Fruit fly (Drosophila melanogaster): ENCODE results near the gene CG17328.
A peak's percentile ranks its signal among the peaks of the same experiment; 100 is the strongest.

CG17328 gene

DNA sequence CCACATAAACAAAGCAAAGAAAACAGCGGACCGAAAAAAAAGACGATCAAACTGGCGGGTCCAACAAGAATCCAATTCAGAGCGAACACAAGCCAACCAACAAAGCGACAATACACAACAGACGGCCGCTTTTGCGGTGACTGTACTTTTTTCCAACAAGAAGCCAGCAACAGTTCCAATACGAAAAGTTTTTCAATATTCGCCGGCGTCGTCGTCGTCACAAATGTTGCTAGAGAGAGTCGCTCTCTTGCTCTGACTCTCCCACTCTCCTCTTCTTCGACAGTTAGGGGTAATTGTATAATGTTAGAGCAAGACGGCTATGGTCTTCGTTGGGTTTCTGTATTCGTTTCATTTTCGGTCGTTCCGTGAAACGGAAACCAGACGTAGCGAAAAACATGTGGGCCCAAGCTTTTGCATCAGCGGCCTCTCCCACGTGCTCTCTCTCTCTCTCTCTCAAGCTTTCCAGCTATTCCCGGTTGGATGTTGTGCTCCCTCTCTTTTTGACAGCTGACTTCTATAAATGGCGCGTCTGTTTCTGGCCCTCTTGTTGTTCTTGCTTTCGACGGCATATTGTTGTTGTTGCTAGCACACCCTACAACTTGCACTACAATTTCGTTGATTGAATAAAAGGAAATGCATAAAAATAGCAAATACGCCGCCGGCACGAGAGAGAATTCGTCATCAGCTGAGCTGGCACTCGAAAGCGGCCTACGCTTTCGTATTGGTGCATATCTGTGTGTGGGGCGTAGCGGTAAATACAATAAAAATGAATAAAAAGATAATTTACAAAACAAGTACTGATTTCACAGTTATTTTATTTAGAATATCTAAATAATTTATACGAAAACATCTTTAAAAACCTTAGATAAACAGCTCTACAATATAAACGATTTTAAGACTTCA lies 30.3 kb upstream of the CG17328 start (continued):
- TF ChIP-seq CG10366 (GFP tag; IDR thresholded peaks at IDR 0.05) (no peak), chm (GFP tag; IDR thresholded peaks at IDR 0.05) (no peak), Nf-YA (GFP tag; IDR thresholded peaks at IDR 0.05) (no peak), Aef1 (GFP tag; IDR thresholded peaks at IDR 0.05) (no peak), tap (tag; optimal IDR thresholded peaks at IDR 0.05) (peak; percentile 82), CG4328 (GFP tag; optimal IDR thresholded peaks at IDR 0.05) (peak; percentile 93), Meics (GFP tag; optimal IDR thresholded peaks at IDR 0.05) (peak; percentile 91), ci (GFP tag; IDR thresholded peaks at IDR 0.05) (no peak), Tbp (GFP tag; optimal IDR thresholded peaks at IDR 0.05) (no peak), ATbp (GFP tag; optimal IDR thresholded peaks at IDR 0.05) (peak; percentile 90), CG1792 (GFP tag; optimal IDR thresholded peaks at IDR 0.05) (no peak), gsb-n (tag; optimal IDR thresholded peaks at IDR 0.05) (peak; percentile 27), CG3163 (GFP tag; optimal IDR thresholded peaks at IDR 0.05) (peak; percentile 35), CG7987 (GFP tag; optimal IDR thresholded peaks at IDR 0.05) (peak; percentile 95), bbx (GFP tag; IDR thresholded peaks at IDR 0.05; ENCODE audit: partially characterized antibody) (no peak), Rx (GFP tag; IDR thresholded peaks at IDR 0.05) (no peak), CG3065 (GFP tag; optimal IDR thresholded peaks at IDR 0.05) (no peak), Atf6 (GFP tag; IDR thresholded peaks at IDR 0.05) (no peak), dan (GFP tag; IDR thresholded peaks at IDR 0.05) (no peak), CHES-1-like (GFP tag; optimal IDR thresholded peaks at IDR 0.05) (peak; percentile 21), CG6854 (GFP tag; optimal IDR thresholded peaks at IDR 0.05) (peak; percentile 96), Rfx (GFP tag; IDR thresholded peaks at IDR 0.05) (no peak), crc (GFP tag; optimal IDR thresholded peaks at IDR 0.05) (no peak), CG31365 (tag; optimal IDR thresholded peaks at IDR 0.05) (peak; percentile 88), tx (GFP tag; optimal IDR thresholded peaks at IDR 0.05) (no peak), da (GFP tag; optimal IDR thresholded peaks at IDR 0.05) (no peak), slp2 (GFP tag; optimal IDR thresholded peaks at IDR 0.05) (no peak), tin (GFP tag; optimal IDR thresholded peaks at IDR 0.05) (no peak), Doc3 (GFP tag; IDR thresholded peaks at IDR 0.05; ENCODE audit: partially characterized antibody) (no peak), sim (GFP tag; IDR thresholded peaks at IDR 0.05) (no peak), CG2889 (GFP tag; IDR thresholded peaks at IDR 0.05) (no peak), unc-4 (GFP tag; IDR thresholded peaks at IDR 0.05; ENCODE audit: partially characterized antibody) (no peak), CG31224 (GFP tag; IDR thresholded peaks at IDR 0.05) (no peak), CG15696 (tag; optimal IDR thresholded peaks at IDR 0.05) (no peak), dmrt11E (tag; optimal IDR thresholded peaks at IDR 0.05) (no peak), run (tag; optimal IDR thresholded peaks at IDR 0.05) (peak; percentile 59), CG18619 (GFP tag; optimal IDR thresholded peaks at IDR 0.05) (peak; percentile 39), kni (GFP tag; optimal IDR thresholded peaks at IDR 0.05) (peak; percentile 93), CG7963 (GFP tag; IDR thresholded peaks at IDR 0.05; ENCODE audit: partially characterized antibody) (no peak), Adf1 (GFP tag; IDR thresholded peaks at IDR 0.05) (no peak), seq (GFP tag; IDR thresholded peaks at IDR 0.05) (no peak), CG17568 (GFP tag; optimal IDR thresholded peaks at IDR 0.05) (peak; percentile 94), CG12219 (GFP tag; optimal IDR thresholded peaks at IDR 0.05) (peak; percentile 85), rib (GFP tag; IDR thresholded peaks at IDR 0.05) (no peak), nerfin-2 (GFP tag; IDR thresholded peaks at IDR 0.05; ENCODE audit: partially characterized antibody) (no peak), E2f1 (GFP tag; IDR thresholded peaks at IDR 0.05) (no peak), Med (GFP tag) (peak; percentile 96), ash1 (GFP tag; optimal IDR thresholded peaks at IDR 0.05) (peak; percentile 94), Hr78 (GFP tag; optimal IDR thresholded peaks at IDR 0.05) (peak in 1 of 2 experiments; percentile 13), jigr1 (GFP tag; IDR thresholded peaks at IDR 0.05) (no peak)

Data from whole organism, embryonic.